Fruit fly (Drosophila melanogaster) whole organism, embryonic: ENCODE measurements around the gene Abl.

Experiments used
- Aef1 ChIP-seq: fragments of 200-800 bp; sonication (Bioruptor generic); IDR thresholded peaks from 3 replicates; pipeline ENCODE4 v1.3.6; 2022; ENCODE audit warnings: missing biosample characterization, missing genetic modification characterization
- B-H2 ChIP-seq: fragments of 200-800 bp; sonication (Bioruptor generic); optimal IDR thresholded peaks from 2 replicates; lab custom pipeline; 2018; ENCODE audit warnings: missing biosample characterization, mild to moderate bottlenecking, missing genetic modification characterization
- Bteb2 ChIP-seq: fragments of 200-800 bp; sonication (Bioruptor generic); optimal IDR thresholded peaks from 2 replicates; lab custom pipeline; 2016; ENCODE audit warnings: missing biosample characterization, missing genetic modification characterization
- C15 ChIP-seq: fragments of 200-800 bp; sonication (Bioruptor generic); IDR thresholded peaks from 3 replicates; pipeline ENCODE4 v1.3.6; 2022; ENCODE audit warnings: missing biosample characterization, missing genetic modification characterization
- CG10267 ChIP-seq: fragments of 200-800 bp; sonication (Bioruptor generic); optimal IDR thresholded peaks from 2 replicates; lab custom pipeline; 2018; ENCODE audit warnings: missing biosample characterization, mild to moderate bottlenecking, missing genetic modification characterization, moderate library complexity
- CG10431 ChIP-seq: fragments of 200-800 bp; sonication (Bioruptor generic); optimal IDR thresholded peaks from 3 replicates; lab custom pipeline; 2018; ENCODE audit warnings: missing biosample characterization, mild to moderate bottlenecking, missing genetic modification characterization
- CG10462 ChIP-seq: fragments of 200-800 bp; sonication (Bioruptor generic); optimal IDR thresholded peaks from 2 replicates; lab custom pipeline; 2016; ENCODE audit warnings: missing biosample characterization, missing genetic modification characterization
- CG10654 ChIP-seq: fragments of 200-800 bp; sonication (Bioruptor generic); optimal IDR thresholded peaks from 2 replicates; lab custom pipeline; 2016; ENCODE audit warnings: missing biosample characterization, missing genetic modification characterization
- CG10959 ChIP-seq: fragments of 200-800 bp; sonication (Bioruptor generic); IDR thresholded peaks from 2 replicates; pipeline ENCODE4 v1.3.6; 2022; ENCODE audit warnings: missing biosample characterization, missing genetic modification characterization
- CG11560 ChIP-seq: fragments of 200-800 bp; sonication (Bioruptor generic); IDR thresholded peaks from 3 replicates; pipeline ENCODE4 v1.3.6; 2022; ENCODE audit warnings: missing biosample characterization, missing genetic modification characterization
- CG11695 ChIP-seq: fragments of 200-800 bp; sonication (Bioruptor generic); IDR thresholded peaks from 3 replicates; pipeline ENCODE4 v1.3.6; 2022; ENCODE audit warnings: missing biosample characterization, missing genetic modification characterization
- CG12219 ChIP-seq: fragments of 200-800 bp; sonication (Bioruptor generic); optimal IDR thresholded peaks from 3 replicates; lab custom pipeline; 2018; ENCODE audit warnings: missing biosample characterization, mild to moderate bottlenecking, missing genetic modification characterization
- CG12236 ChIP-seq: fragments of 200-800 bp; sonication (Bioruptor generic); optimal IDR thresholded peaks from 2 replicates; lab custom pipeline; 2016; ENCODE audit warnings: missing biosample characterization, missing genetic modification characterization
- CG13123 ChIP-seq: fragments of 200-800 bp; sonication (Bioruptor generic); optimal IDR thresholded peaks from 2 replicates; lab custom pipeline; 2016; ENCODE audit warnings: missing biosample characterization, missing genetic modification characterization
- CG15073 ChIP-seq: fragments of 200-800 bp; sonication (Bioruptor generic); optimal IDR thresholded peaks from 2 replicates; lab custom pipeline; 2016; ENCODE audit warnings: missing biosample characterization, missing genetic modification characterization
- CG17829 ChIP-seq: fragments of 200-800 bp; optimal IDR thresholded peaks from 2 replicates; lab custom pipeline; 2019; ENCODE audit warnings: missing biosample characterization, mild to moderate bottlenecking, missing genetic modification characterization, moderate library complexity
- CG1832 ChIP-seq: fragments of 200-800 bp; sonication (Bioruptor generic); optimal IDR thresholded peaks from 2 replicates; lab custom pipeline; 2017; ENCODE audit warnings: missing biosample characterization, mild to moderate bottlenecking, missing genetic modification characterization, inconsistent platforms
- CG2202 ChIP-seq: fragments of 200-800 bp; sonication (Bioruptor generic); optimal IDR thresholded peaks from 2 replicates; lab custom pipeline; 2018; ENCODE audit warnings: missing biosample characterization, mild to moderate bottlenecking, missing genetic modification characterization
- CG31388 ChIP-seq: fragments of 200-800 bp; sonication (Bioruptor generic); optimal IDR thresholded peaks from 2 replicates; lab custom pipeline; 2016; ENCODE audit warnings: missing biosample characterization, missing genetic modification characterization
- CG6854 ChIP-seq: fragments of 200-800 bp; sonication (Bioruptor generic); optimal IDR thresholded peaks from 3 replicates; lab custom pipeline; 2017; ENCODE audit warnings: missing biosample characterization, mild to moderate bottlenecking, missing genetic modification characterization
- CG7271 ChIP-seq: fragments of 200-800 bp; sonication (Bioruptor generic); optimal IDR thresholded peaks from 2 replicates; lab custom pipeline; 2018; ENCODE audit warnings: missing biosample characterization, mild to moderate bottlenecking, missing genetic modification characterization, moderate library complexity
- CG7556 ChIP-seq: fragments of 200-800 bp; sonication (Bioruptor generic); optimal IDR thresholded peaks from 2 replicates; lab custom pipeline; 2017; ENCODE audit warnings: missing biosample characterization, mild to moderate bottlenecking, missing genetic modification characterization
- CG7839 ChIP-seq: fragments of 200-800 bp; sonication (Bioruptor generic); optimal IDR thresholded peaks from 3 replicates; lab custom pipeline; 2018; ENCODE audit warnings: missing biosample characterization, mild to moderate bottlenecking, missing genetic modification characterization, moderate library complexity
- CG7963 ChIP-seq: fragments of 200-800 bp; sonication (Bioruptor generic); IDR thresholded peaks from 3 replicates; pipeline ENCODE4 v1.3.6; 2022; ENCODE audit warnings: missing biosample characterization, missing genetic modification characterization; ENCODE audit not compliant: partially characterized antibody
- CG8281 ChIP-seq: fragments of 200-800 bp; sonication (Bioruptor generic); optimal IDR thresholded peaks from 2 replicates; lab custom pipeline; 2018; ENCODE audit warnings: missing biosample characterization, mild to moderate bottlenecking, missing genetic modification characterization, moderate library complexity
- CG9215 ChIP-seq: fragments of 200-800 bp; sonication (Bioruptor generic); IDR thresholded peaks from 2 replicates; pipeline ENCODE4 v1.3.6; 2022; ENCODE audit warnings: missing biosample characterization, missing genetic modification characterization
- Dip2 ChIP-seq: fragments of 200-800 bp; sonication (Bioruptor generic); IDR thresholded peaks from 2 replicates; pipeline ENCODE4 v1.3.6; 2022; ENCODE audit warnings: missing biosample characterization, missing genetic modification characterization
- Doc3 ChIP-seq: fragments of 200-800 bp; sonication (Bioruptor generic); IDR thresholded peaks from 3 replicates; pipeline ENCODE4 v1.3.6; 2022; ENCODE audit warnings: missing biosample characterization, missing genetic modification characterization; ENCODE audit not compliant: partially characterized antibody
- E2f1 ChIP-seq: fragments of 200-800 bp; sonication (Bioruptor generic); IDR thresholded peaks from 2 replicates; pipeline ENCODE4 v1.3.6; 2022; ENCODE audit warnings: missing biosample characterization, missing genetic modification characterization
- Elba2 ChIP-seq: fragments of 200-800 bp; sonication (Bioruptor generic); optimal IDR thresholded peaks from 3 replicates; lab custom pipeline; 2016; ENCODE audit warnings: missing biosample characterization, missing genetic modification characterization
- Neu2 ChIP-seq: fragments of 200-800 bp; sonication (Bioruptor generic); optimal IDR thresholded peaks from 3 replicates; lab custom pipeline; 2016; ENCODE audit warnings: missing biosample characterization, missing genetic modification characterization, borderline replicate concordance
- Optix ChIP-seq: fragments of 200-800 bp; sonication (Bioruptor generic); IDR thresholded peaks from 3 replicates; pipeline ENCODE4 v1.3.6; 2022; ENCODE audit warnings: missing biosample characterization, missing genetic modification characterization
- Ptx1 ChIP-seq: fragments of 200-800 bp; sonication (Bioruptor generic); IDR thresholded peaks from 2 replicates; pipeline ENCODE4 v1.3.6; 2022; ENCODE audit warnings: missing biosample characterization, missing genetic modification characterization
- Scr ChIP-seq: fragments of 200-800 bp; sonication (Bioruptor generic); IDR thresholded peaks from 2 replicates; pipeline ENCODE4 v1.3.6; 2022; ENCODE audit warnings: missing biosample characterization, missing genetic modification characterization; ENCODE audit not compliant: partially characterized antibody
- Stat92E ChIP-seq, 3 experiments: fragments of >200 bp in 2 of 3; fragments of 200-800 bp in 1 of 3; sonication (Bioruptor generic) in 1 of 3; optimal IDR thresholded peaks; 2 replicates each; lab custom pipeline; 2017 to 2019; ENCODE audit warnings: missing biosample characterization in 3 of 3, missing genetic modification characterization in 3 of 3, mild to moderate bottlenecking in 1 of 3, moderate library complexity in 1 of 3
- TFAM ChIP-seq: fragments of 200-800 bp; sonication (Bioruptor generic); optimal IDR thresholded peaks from 2 replicates; lab custom pipeline; 2017; ENCODE audit warnings: missing biosample characterization, missing genetic modification characterization, inconsistent platforms
- Vsx1 ChIP-seq: fragments of 200-800 bp; sonication (Bioruptor generic); optimal IDR thresholded peaks from 2 replicates; lab custom pipeline; 2017; ENCODE audit warnings: missing biosample characterization, mild to moderate bottlenecking, missing genetic modification characterization, missing genetic modification reagents
- ac ChIP-seq: fragments of 200-800 bp; sonication (Bioruptor generic); optimal IDR thresholded peaks from 3 replicates; lab custom pipeline; 2017; ENCODE audit warnings: missing biosample characterization, mild to moderate bottlenecking, missing genetic modification characterization
- cad ChIP-seq: fragments of >200 bp; optimal IDR thresholded peaks from 2 replicates; lab custom pipeline; 2017; ENCODE audit warnings: missing biosample characterization, missing genetic modification characterization
- ci ChIP-seq: fragments of 200-800 bp; sonication (Bioruptor generic); IDR thresholded peaks from 3 replicates; pipeline ENCODE4 v1.3.6; 2022; ENCODE audit warnings: missing biosample characterization, missing genetic modification characterization
- disco-r ChIP-seq: fragments of 200-800 bp; sonication (Bioruptor generic); optimal IDR thresholded peaks from 2 replicates; lab custom pipeline; 2016; ENCODE audit warnings: missing biosample characterization, missing genetic modification characterization
- dpn ChIP-seq, 2 experiments: fragments of 200-800 bp; sonication (Bioruptor generic); optimal IDR thresholded peaks; 3 replicates each; lab custom pipeline; 2016; ENCODE audit warnings: missing biosample characterization in 2 of 2, missing genetic modification characterization in 2 of 2
- gem ChIP-seq: fragments of 200-800 bp; sonication (Bioruptor generic); optimal IDR thresholded peaks from 2 replicates; lab custom pipeline; 2019; ENCODE audit warnings: missing biosample characterization, mild to moderate bottlenecking, missing genetic modification characterization, moderate library complexity
- lilli ChIP-seq: fragments of 200-800 bp; sonication (Bioruptor generic); optimal IDR thresholded peaks from 3 replicates; lab custom pipeline; 2016; ENCODE audit warnings: missing biosample characterization, missing genetic modification characterization
- luna ChIP-seq: fragments of 200-800 bp; sonication (Bioruptor generic); optimal IDR thresholded peaks from 2 replicates; lab custom pipeline; 2016; ENCODE audit warnings: missing biosample characterization, missing genetic modification characterization
- onecut ChIP-seq: fragments of 200-800 bp; sonication (Bioruptor generic); IDR thresholded peaks from 2 replicates; pipeline ENCODE4 v1.3.6; 2022; ENCODE audit warnings: missing biosample characterization, missing genetic modification characterization
- salm ChIP-seq: fragments of 200-800 bp; sonication (Bioruptor generic); optimal IDR thresholded peaks from 2 replicates; lab custom pipeline; 2018; ENCODE audit warnings: missing biosample characterization, mild to moderate bottlenecking, missing genetic modification characterization
- sc ChIP-seq, 3 experiments: fragments of >200 bp in 2 of 3; fragments of 200-800 bp in 1 of 3; sonication (Bioruptor generic) in 1 of 3; optimal IDR thresholded peaks; 2 replicates in 2 of 3; 3 replicates in 1 of 3; lab custom pipeline; 2017; ENCODE audit warnings: mild to moderate bottlenecking in 1 of 3, missing biosample characterization in 1 of 3, missing genetic modification characterization in 1 of 3, missing genetic modification reagents in 1 of 3
- slou ChIP-seq: fragments of 200-800 bp; sonication (Bioruptor generic); optimal IDR thresholded peaks from 3 replicates; lab custom pipeline; 2016; ENCODE audit warnings: missing biosample characterization, missing genetic modification characterization
- so ChIP-seq: fragments of 200-800 bp; sonication (Bioruptor generic); IDR thresholded peaks from 3 replicates; pipeline ENCODE4 v1.3.6; 2022; ENCODE audit warnings: missing biosample characterization, missing genetic modification characterization
- zen2 ChIP-seq: fragments of 200-800 bp; sonication (Bioruptor generic); IDR thresholded peaks from 3 replicates; pipeline ENCODE4 v1.3.6; 2022; ENCODE audit warnings: missing biosample characterization, missing genetic modification characterization; ENCODE audit not compliant: partially characterized antibody

The Abl gene

dm6 chr3L:16584074-16584578 lies 63.6 kb downstream of the Abl start, which contains the start of gene UQCR-C2 (continued):
- TF ChIP-seq CG10267 (tag; lab: Kevin White, UChicago) (peak; percentile 55), onecut (no peak), Scr (GFP tag; lab: Robert Waterston, UW) (peak; percentile 25), TFAM (GFP tag; lab: Kevin White, UChicago) (no peak), CG7839 (tag; lab: Kevin White, UChicago) (no peak), CG7271 (no peak), Aef1 (GFP tag; lab: Robert Waterston, UW) (no peak), CG10431 (no peak), B-H2 (GFP tag; lab: Kevin White, UChicago) (peak; percentile 71), Doc3 (GFP tag; lab: Robert Waterston, UW) (peak; percentile 33; the same call in 1 of the 3 replicates), cad (GFP tag; lab: Kevin White, UChicago) (no peak), CG1832 (GFP tag; lab: Kevin White, UChicago) (no peak), CG17829 (peak; percentile 60), C15 (GFP tag; lab: Robert Waterston, UW) (no peak), CG10654 (no peak), CG11560 (tag; lab: Robert Waterston, UW) (no peak), ci (GFP tag; lab: Robert Waterston, UW) (peak; percentile 6; the same call in 1 of the 3 replicates), luna (GFP tag; lab: Kevin White, UChicago) (no peak), Ptx1 (GFP tag; lab: Robert Waterston, UW) (no peak), CG10959 (GFP tag; lab: Robert Waterston, UW) (no peak), Optix (GFP tag; lab: Robert Waterston, UW) (no peak), CG9215 (GFP tag; lab: Robert Waterston, UW) (no peak), CG15073 (GFP tag; lab: Kevin White, UChicago) (no peak), Stat92E (GFP tag; optimal IDR thresholded peaks at IDR 0.05; lab: Kevin White, UChicago) (peak in 1 of 3 experiments; percentile 52), Elba2 (no peak), gem (tag; lab: Kevin White, UChicago) (no peak), CG12219 (no peak), E2f1 (GFP tag; lab: Robert Waterston, UW) (no peak), salm (tag; lab: Kevin White, UChicago) (no peak), dpn (GFP tag; optimal IDR thresholded peaks at IDR 0.05; lab: Kevin White, UChicago) (no peak), CG8281 (tag; lab: Kevin White, UChicago) (no peak), CG13123 (GFP tag; lab: Kevin White, UChicago) (no peak), so (GFP tag; lab: Robert Waterston, UW) (no peak), CG2202 (tag; lab: Kevin White, UChicago) (no peak), disco-r (no peak), Bteb2 (GFP tag; lab: Kevin White, UChicago) (no peak), CG7963 (no peak), CG7556 (GFP tag; lab: Kevin White, UChicago) (no peak), CG31388 (GFP tag; lab: Kevin White, UChicago) (no peak), lilli (peak; percentile 19), Vsx1 (GFP tag; lab: Kevin White, UChicago) (no peak), CG6854 (GFP tag; lab: Kevin White, UChicago) (no peak), CG11695 (no peak), slou (no peak), Neu2 (no peak), zen2 (GFP tag; lab: Robert Waterston, UW) (no peak), Dip2 (GFP tag; lab: Robert Waterston, UW) (no peak), CG10462 (no peak), CG12236 (GFP tag; lab: Kevin White, UChicago) (no peak), ac (GFP tag; lab: Kevin White, UChicago) (no peak), sc (optimal IDR thresholded peaks at IDR 0.05; lab: Kevin White, UChicago) (no peak), sc (GFP tag; optimal IDR thresholded peaks at IDR 0.05; lab: Kevin White, UChicago) (no peak)
